Worm (Caenorhabditis elegans) whole organism, L1 larva: ENCODE measurements around the gene nlp-50.

Experiments used
- blmp-1 ChIP-seq: fragments of 150-350 bp; optimal IDR thresholded peaks from 2 replicates; lab custom pipeline; 2014; ENCODE audit warnings: missing biosample characterization, missing genetic modification characterization
- dsc-1 ChIP-seq: sonication (generic microtip); optimal IDR thresholded peaks from 2 replicates; lab custom pipeline; 2016; ENCODE audit warnings: mild to moderate bottlenecking, missing genetic modification characterization, missing compliant biosample characterization
- fos-1 ChIP-seq: fragments of 150-350 bp; optimal IDR thresholded peaks from 2 replicates; lab custom pipeline; 2014; ENCODE audit warnings: missing biosample characterization, missing genetic modification characterization
- irx-1 ChIP-seq: sonication (generic microtip); optimal IDR thresholded peaks from 2 replicates; lab custom pipeline; 2016; ENCODE audit warnings: missing genetic modification characterization, missing compliant biosample characterization
- lsy-2 ChIP-seq, 2 experiments: fragments of 150-350 bp; optimal IDR thresholded peaks; 2 replicates each; lab custom pipeline; 2014; ENCODE audit warnings: missing biosample characterization in 2 of 2, missing genetic modification characterization in 2 of 2
- mdl-1 ChIP-seq, 2 experiments: fragments of 150-350 bp; optimal IDR thresholded peaks; 2 replicates each; lab custom pipeline; 2014 to 2017; ENCODE audit warnings: missing biosample characterization in 2 of 2, missing genetic modification characterization in 2 of 2, inconsistent platforms in 1 of 2
- pqm-1 ChIP-seq: sonication (generic microtip); optimal IDR thresholded peaks from 3 replicates; lab custom pipeline; 2017; ENCODE audit warnings: missing biosample characterization, missing genetic modification characterization
- rnt-1 ChIP-seq: sonication (generic microtip); optimal IDR thresholded peaks from 2 replicates; lab custom pipeline; 2016; ENCODE audit warnings: mild to moderate bottlenecking, missing genetic modification characterization, moderate library complexity, missing compliant biosample characterization
- skn-1 ChIP-seq: fragments of 150-350 bp; optimal IDR thresholded peaks from 2 replicates; lab custom pipeline; 2014; ENCODE audit warnings: missing biosample characterization, missing genetic modification characterization
- snpc-4 ChIP-seq: fragments of 150-350 bp; optimal IDR thresholded peaks from 2 replicates; lab custom pipeline; 2014; ENCODE audit warnings: missing biosample characterization, missing genetic modification characterization
- unc-130 ChIP-seq: fragments of 150-350 bp; optimal IDR thresholded peaks from 2 replicates; lab custom pipeline; 2017; ENCODE audit warnings: missing biosample characterization, missing genetic modification characterization, inconsistent platforms
- unc-62 ChIP-seq: fragments of 150-350 bp; optimal IDR thresholded peaks from 2 replicates; lab custom pipeline; 2014; ENCODE audit warnings: missing biosample characterization, missing genetic modification reagents, missing genetic modification characterization
- zag-1 ChIP-seq: fragments of 150-350 bp; optimal IDR thresholded peaks from 2 replicates; lab custom pipeline; 2014; ENCODE audit warnings: missing biosample characterization, missing genetic modification characterization
- ztf-4 ChIP-seq: fragments of 150-350 bp; optimal IDR thresholded peaks from 2 replicates; lab custom pipeline; 2014; ENCODE audit warnings: missing biosample characterization, missing genetic modification characterization

DNA sequence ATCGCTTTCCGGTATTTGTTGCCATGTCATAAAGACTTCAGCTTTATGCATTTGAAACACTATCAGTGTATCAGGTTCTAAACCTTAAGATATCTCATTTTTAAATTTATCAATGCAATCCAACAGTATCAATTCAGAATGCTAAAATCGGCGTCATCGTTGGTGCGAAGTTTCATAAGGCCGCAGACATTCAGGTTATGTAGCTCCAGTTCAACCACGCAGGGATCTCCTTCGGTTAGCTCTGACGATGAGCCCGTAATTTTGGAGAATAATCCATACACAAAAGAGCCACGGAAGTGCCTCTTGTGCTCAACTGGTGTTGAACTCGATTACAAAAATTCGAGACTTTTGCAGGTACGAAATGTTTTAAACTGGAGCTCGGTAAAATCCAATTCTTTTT lies 28.8 kb upstream of the nlp-50 start, which contains the start of gene mrps-18.C:
- TF ChIP-seq unc-62 (GFP tag; lab: Kevin White, UChicago): no peak
- TF ChIP-seq zag-1 (tag; lab: Kevin White, UChicago): no peak
- TF ChIP-seq lsy-2 (tag; optimal IDR thresholded peaks at IDR 0.05; lab: Kevin White, UChicago): no peak
- TF ChIP-seq dsc-1: no peak
- no peak for TF ChIP-seq irx-1 (tag; lab: Kevin White, UChicago)
- no peak for TF ChIP-seq rnt-1 (tag; lab: Kevin White, UChicago)
- TF ChIP-seq unc-130 (tag; lab: Kevin White, UChicago): no peak
- no peak for TF ChIP-seq pqm-1 (tag; lab: Kevin White, UChicago)
- no peak for TF ChIP-seq blmp-1
- no peak for TF ChIP-seq snpc-4
- no peak for TF ChIP-seq skn-1 (tag; lab: Kevin White, UChicago)
- no peak for TF ChIP-seq mdl-1 (tag; optimal IDR thresholded peaks at IDR 0.05; lab: Kevin White, UChicago)
- no peak for TF ChIP-seq ztf-4
- no peak for TF ChIP-seq fos-1
